Worm (Caenorhabditis elegans): Measurements from ENCODE around the gene tag-276.

Gene tag-276

DNA sequence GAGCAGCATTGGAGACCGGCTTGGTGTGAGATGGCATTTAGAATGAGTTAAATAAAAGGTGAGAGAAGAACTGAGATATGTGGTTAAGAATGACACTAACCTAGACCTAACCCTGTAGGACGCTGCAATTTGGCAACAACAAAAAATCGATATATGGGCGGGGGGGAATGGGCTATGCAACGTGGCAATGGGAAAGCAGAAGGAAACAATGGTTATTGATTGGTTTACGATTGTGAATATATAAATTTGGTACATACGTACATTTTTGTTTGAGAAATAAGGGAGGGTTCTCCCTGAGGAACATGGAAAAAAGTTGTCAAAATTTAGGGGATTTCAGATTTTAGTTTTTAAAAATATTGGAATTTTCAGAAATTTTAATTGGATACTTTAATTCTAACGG, at the start of gene tag-276:
TSS of gene tag-276 (minus strand) at position 101 of the 400 bp plus-strand sequence.
- TF ChIP-seq snpc-4 (GFP tag; optimal IDR thresholded peaks at IDR 0.05): no peak
- no peak for TF ChIP-seq snpc-4 (tag; optimal IDR thresholded peaks at IDR 0.05)
- no peak for TF ChIP-seq T26A5.8 (tag; optimal IDR thresholded peaks at IDR 0.05)
- no peak for TF ChIP-seq nhr-80 (tag; optimal IDR thresholded peaks at IDR 0.05)
- no peak for TF ChIP-seq F37B4.10 (GFP tag; IDR thresholded peaks at IDR 0.05)
- no peak for TF ChIP-seq madf-3 (GFP tag; IDR thresholded peaks at IDR 0.05)
- no peak for TF ChIP-seq madf-8 (GFP tag; conservative IDR thresholded peaks at IDR 0.05)
- TF ChIP-seq F10E7.11 (tag; optimal IDR thresholded peaks at IDR 0.05): no peak
- TF ChIP-seq F23B12.7 (tag; optimal IDR thresholded peaks at IDR 0.05; ENCODE audit: insufficient read depth): no peak
- TF ChIP-seq unc-130 (GFP tag; optimal IDR thresholded peaks at IDR 0.05): no peak
- no peak for TF ChIP-seq nhr-90 (tag; optimal IDR thresholded peaks at IDR 0.05)
- no peak for TF ChIP-seq ceh-58 (GFP tag; IDR thresholded peaks at IDR 0.05)
- no peak for TF ChIP-seq ztf-25 (GFP tag; IDR thresholded peaks at IDR 0.05)
- TF ChIP-seq lir-1 (GFP tag; conservative IDR thresholded peaks at IDR 0.05): no peak
- no peak for TF ChIP-seq lin-40 (tag; optimal IDR thresholded peaks at IDR 0.05)
- no peak for TF ChIP-seq ama-1 (optimal IDR thresholded peaks at IDR 0.05)
- TF ChIP-seq ama-1 (GFP tag; optimal IDR thresholded peaks at IDR 0.05): no peak
- no peak for TF ChIP-seq pbrm-1 (GFP tag; IDR thresholded peaks at IDR 0.05)
- no peak for TF ChIP-seq xnd-1 (tag; optimal IDR thresholded peaks at IDR 0.05)

DNA sequence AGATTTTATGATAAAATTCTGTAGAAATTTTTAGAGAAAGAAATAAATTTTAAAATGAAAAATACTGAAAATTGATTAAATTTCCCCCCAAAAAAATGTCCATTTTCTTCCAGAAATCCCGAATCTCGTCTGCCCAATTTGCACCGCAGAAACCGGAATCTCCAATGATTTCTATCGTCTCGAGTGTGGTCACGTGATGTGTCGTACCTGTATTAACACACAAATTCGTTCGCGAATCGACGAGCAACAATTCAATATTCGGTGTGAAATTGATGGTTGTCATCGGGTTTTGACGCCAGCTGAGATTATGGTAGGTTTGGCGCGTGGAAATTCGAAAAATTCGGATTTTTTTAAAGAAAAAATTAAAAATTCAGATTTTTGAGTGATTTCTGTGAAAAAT, 47.6 kb upstream of the tag-276 start:
- TF ChIP-seq T07F8.4 (tag; optimal IDR thresholded peaks at IDR 0.05): no peak
- TF ChIP-seq hsf-1 (GFP tag; IDR thresholded peaks at IDR 0.05): no peak
- no peak for TF ChIP-seq rpc-1 (optimal IDR thresholded peaks at IDR 0.05)
- TF ChIP-seq rpc-1 (tag; optimal IDR thresholded peaks at IDR 0.05): no peak
- no peak for TF ChIP-seq F52B5.7 (tag; optimal IDR thresholded peaks at IDR 0.05)
- TF ChIP-seq repo-1 (tag; optimal IDR thresholded peaks at IDR 0.05): no peak
- TF ChIP-seq atf-7 (tag; optimal IDR thresholded peaks at IDR 0.05): no peak
- no peak for TF ChIP-seq B0019.2 (GFP tag; conservative IDR thresholded peaks at IDR 0.05)
- TF ChIP-seq lin-26 (GFP tag; IDR thresholded peaks at IDR 0.05): no peak
- TF ChIP-seq akir-1 (GFP tag; optimal IDR thresholded peaks at IDR 0.05): no peak
- no peak for TF ChIP-seq pha-4 (tag; optimal IDR thresholded peaks at IDR 0.05)
- TF ChIP-seq hlh-26 (GFP tag; conservative IDR thresholded peaks at IDR 0.05): no peak
- TF ChIP-seq nhr-90 (tag; optimal IDR thresholded peaks at IDR 0.05): no peak
- TF ChIP-seq hmg-20 (GFP tag; IDR thresholded peaks at IDR 0.05): no peak

DNA sequence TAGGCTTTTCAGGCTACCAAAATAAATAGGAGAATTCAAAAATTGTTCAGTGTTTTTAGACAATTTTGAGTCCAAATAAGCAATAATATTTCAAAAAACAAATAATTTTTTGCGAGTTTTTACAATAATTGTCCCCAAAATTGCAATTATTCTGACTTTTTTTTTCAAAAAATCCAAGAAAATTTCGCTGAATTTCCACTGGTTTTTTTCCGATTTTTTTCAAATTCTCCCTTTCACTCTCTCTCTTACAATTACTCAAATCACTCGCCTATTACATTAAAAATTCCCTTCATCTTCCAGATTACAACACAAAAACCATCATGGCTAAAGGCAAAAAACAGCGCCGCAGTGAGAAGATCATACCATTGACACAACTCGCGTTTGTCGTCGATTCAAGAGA, 40.1 kb upstream of the tag-276 start, which contains the start of gene Y57A10A.31:
TSS of gene Y57A10A.31 (plus strand) at position 301 of the 400 bp plus-strand sequence.
- no peak for TF ChIP-seq sptf-2 (GFP tag; optimal IDR thresholded peaks at IDR 0.05)
- no peak for TF ChIP-seq ztf-18 (tag; optimal IDR thresholded peaks at IDR 0.05)
- no peak for TF ChIP-seq nfya-1 (tag; optimal IDR thresholded peaks at IDR 0.05; ENCODE audit: borderline replicate concordance, insufficient read depth)
- no peak for TF ChIP-seq lin-54 (GFP tag; optimal IDR thresholded peaks at IDR 0.05)
- no peak for TF ChIP-seq lsl-1 (GFP tag; optimal IDR thresholded peaks at IDR 0.05)
- TF ChIP-seq lin-26 (GFP tag; IDR thresholded peaks at IDR 0.05): no peak
- TF ChIP-seq tbp1 (GFP tag; optimal IDR thresholded peaks at IDR 0.05): no peak
- TF ChIP-seq dpff-1 (tag; optimal IDR thresholded peaks at IDR 0.05): no peak
- TF ChIP-seq B0336.3 (GFP tag; IDR thresholded peaks at IDR 0.05): no peak
- no peak for TF ChIP-seq pbrm-1 (GFP tag; IDR thresholded peaks at IDR 0.05)
- no peak for TF ChIP-seq hlh-12 (tag; optimal IDR thresholded peaks at IDR 0.05)

All from whole organism, young adult.